Worm (Caenorhabditis elegans): ENCODE results near the gene Y37E11B.1.

The Y37E11B.1 gene

ce11 chrIV:3552933-3553332 lies 26.5 kb upstream of the Y37E11B.1 start:
- TF ChIP-seq ZK546.5 (tag; optimal IDR thresholded peaks at IDR 0.05) (no peak), ceh-82 (tag; optimal IDR thresholded peaks at IDR 0.05) (no peak)

- TF ChIP-seq daf-12 (tag; optimal IDR thresholded peaks at IDR 0.05) (no peak), R02D3.7 (tag; optimal IDR thresholded peaks at IDR 0.05) (no peak), ceh-16 (tag; optimal IDR thresholded peaks at IDR 0.05) (no peak), pqm-1 (tag; optimal IDR thresholded peaks at IDR 0.05) (no peak), ceh-28 (tag; optimal IDR thresholded peaks at IDR 0.05) (no peak), ceh-82 (tag; optimal IDR thresholded peaks at IDR 0.05) (no peak), egl-27 (tag; optimal IDR thresholded peaks at IDR 0.05) (no peak), nhr-43 (tag; optimal IDR thresholded peaks at IDR 0.05; ENCODE audit: poor library complexity, severe bottlenecking) (no peak), nhr-77 (tag; optimal IDR thresholded peaks at IDR 0.05) (no peak), fkh-10 (GFP tag; optimal IDR thresholded peaks at IDR 0.05) (no peak), lin-15B (tag; optimal IDR thresholded peaks at IDR 0.05) (no peak), egl-5 (tag; optimal IDR thresholded peaks at IDR 0.05) (no peak), aly-2 (tag; optimal IDR thresholded peaks at IDR 0.05) (no peak)
These were observed 22.1 kb upstream of the Y37E11B.1 start, which contains the start of gene osm-9 for ce11 chrIV:3557331-3557730. Gene osm-9 (minus strand): TSS chrIV:3557431.

DNA sequence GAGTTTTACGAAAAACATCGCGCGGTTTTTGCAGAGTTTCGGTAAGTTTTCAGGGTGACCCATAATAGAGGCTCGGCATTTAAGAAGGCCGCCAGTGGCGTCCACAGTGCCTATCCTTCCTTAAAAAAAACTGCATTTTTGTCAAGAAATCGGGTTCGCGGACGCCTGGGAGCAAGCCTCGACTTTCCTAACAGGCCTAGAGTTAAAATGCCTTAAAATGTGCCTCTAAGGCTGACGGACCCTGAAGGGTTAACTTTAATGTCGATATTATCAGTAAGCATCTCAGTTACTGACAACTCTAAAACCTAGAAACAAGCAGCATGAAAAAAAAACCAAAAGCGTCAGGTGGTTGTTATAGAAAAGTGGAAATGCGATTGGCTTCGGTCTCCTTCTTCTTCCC lies 20.2 kb upstream of the Y37E11B.1 start:
- TF ChIP-seq R02D3.7 (tag; optimal IDR thresholded peaks at IDR 0.05): no peak
- no peak for TF ChIP-seq ceh-82 (tag; optimal IDR thresholded peaks at IDR 0.05)
- no peak for TF ChIP-seq daf-12 (tag; optimal IDR thresholded peaks at IDR 0.05)
- TF ChIP-seq ceh-9 (tag; optimal IDR thresholded peaks at IDR 0.05): no peak
- no peak for TF ChIP-seq ztf-11 (tag; optimal IDR thresholded peaks at IDR 0.05)
- no peak for TF ChIP-seq snpc-4 (tag; optimal IDR thresholded peaks at IDR 0.05)
- TF ChIP-seq mdl-1 (tag; optimal IDR thresholded peaks at IDR 0.05): no peak
- TF ChIP-seq tbx-2 (tag; optimal IDR thresholded peaks at IDR 0.05): no peak
- TF ChIP-seq unc-39 (tag; optimal IDR thresholded peaks at IDR 0.05): no peak

- TF ChIP-seq egl-5 (tag; optimal IDR thresholded peaks at IDR 0.05) (no peak), nhr-12 (tag; optimal IDR thresholded peaks at IDR 0.05) (no peak), ztf-11 (tag; optimal IDR thresholded peaks at IDR 0.05) (no peak), unc-62 (GFP tag; optimal IDR thresholded peaks at IDR 0.05) (no peak), ceh-82 (tag; optimal IDR thresholded peaks at IDR 0.05) (no peak), ceh-16 (tag; optimal IDR thresholded peaks at IDR 0.05) (no peak), fkh-2 (tag; optimal IDR thresholded peaks at IDR 0.05) (no peak), aly-2 (tag; optimal IDR thresholded peaks at IDR 0.05) (no peak), fos-1 (tag; optimal IDR thresholded peaks at IDR 0.05) (no peak)
These were observed 14.5 kb upstream of the Y37E11B.1 start, which contains the start of gene sre-5 for ce11 chrIV:3564901-3565300. Gene sre-5 (plus strand): TSS chrIV:3565201.

DNA sequence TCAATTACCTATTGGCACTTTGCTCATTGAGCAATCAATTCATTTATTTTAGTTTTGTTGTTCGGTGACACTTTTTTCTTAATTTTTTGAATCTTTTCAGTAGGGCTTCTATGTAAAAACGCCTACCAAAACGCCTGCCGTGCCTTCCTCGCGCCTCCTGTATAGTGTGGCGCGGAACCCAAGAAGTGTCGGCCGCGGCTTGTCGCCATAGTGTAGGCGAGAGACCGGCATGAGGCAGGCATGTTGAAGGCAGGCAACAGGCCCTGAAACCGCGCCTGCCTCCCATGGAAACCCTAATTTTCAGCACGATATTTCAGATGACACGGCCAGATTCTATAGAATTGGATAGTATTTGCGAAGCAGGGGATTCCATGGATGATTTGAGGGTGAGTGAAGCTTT lies 10.8 kb upstream of the Y37E11B.1 start, which contains the start of gene otpl-1:
TSS of gene otpl-1 (plus strand) at position 372 of the 400 bp plus-strand sequence.
- TF ChIP-seq elt-3 (tag; optimal IDR thresholded peaks at IDR 0.05) (no peak), ama-1 (optimal IDR thresholded peaks at IDR 0.05) (no peak), ceh-16 (tag; optimal IDR thresholded peaks at IDR 0.05) (no peak), pqm-1 (tag; optimal IDR thresholded peaks at IDR 0.05) (no peak), ztf-11 (tag; optimal IDR thresholded peaks at IDR 0.05) (no peak), mml-1 (tag; optimal IDR thresholded peaks at IDR 0.05) (no peak), egl-27 (tag; optimal IDR thresholded peaks at IDR 0.05) (no peak), nhr-28 (tag; optimal IDR thresholded peaks at IDR 0.05) (no peak), nhr-237 (tag; optimal IDR thresholded peaks at IDR 0.05) (no peak), tbx-2 (tag; optimal IDR thresholded peaks at IDR 0.05) (no peak), hmg-11 (tag; optimal IDR thresholded peaks at IDR 0.05) (no peak), aly-2 (tag; optimal IDR thresholded peaks at IDR 0.05) (no peak), daf-12 (tag; optimal IDR thresholded peaks at IDR 0.05) (no peak), fkh-2 (tag; optimal IDR thresholded peaks at IDR 0.05) (no peak), snpc-4 (tag; optimal IDR thresholded peaks at IDR 0.05) (no peak), egl-5 (tag; optimal IDR thresholded peaks at IDR 0.05) (no peak), sea-2 (GFP tag; optimal IDR thresholded peaks at IDR 0.05) (no peak), pha-4 (tag; optimal IDR thresholded peaks at IDR 0.05) (no peak), eor-1 (tag; optimal IDR thresholded peaks at IDR 0.05) (no peak)

- no peak for TF ChIP-seq ama-1 (optimal IDR thresholded peaks at IDR 0.05)
- TF ChIP-seq egl-5 (tag; optimal IDR thresholded peaks at IDR 0.05): no peak
- TF ChIP-seq nhr-12 (tag; optimal IDR thresholded peaks at IDR 0.05): no peak
- TF ChIP-seq lin-15B (tag; optimal IDR thresholded peaks at IDR 0.05): no peak
- no peak for TF ChIP-seq sea-2 (GFP tag; optimal IDR thresholded peaks at IDR 0.05)
- no peak for TF ChIP-seq ceh-16 (tag; optimal IDR thresholded peaks at IDR 0.05)
- no peak for TF ChIP-seq nhr-23 (tag; optimal IDR thresholded peaks at IDR 0.05)
- TF ChIP-seq elt-1 (tag; optimal IDR thresholded peaks at IDR 0.05): no peak
These were observed 8.8 kb upstream of the Y37E11B.1 start for ce11 chrIV:3570612-3571011.

Measured in whole organism, L3 larva.